Fruit fly (Drosophila melanogaster) whole organism, embryonic: ENCODE data around the gene CG13032.

Experiments used
- CG11504 ChIP-seq: fragments of 200-800 bp; sonication (Bioruptor generic); optimal IDR thresholded peaks from 3 replicates; lab custom pipeline; 2019; ENCODE audit warnings: missing biosample characterization, mild to moderate bottlenecking, missing genetic modification characterization, moderate library complexity
- CG12299 ChIP-seq: fragments of 200-800 bp; sonication (Bioruptor generic); optimal IDR thresholded peaks from 2 replicates; lab custom pipeline; 2018; ENCODE audit warnings: missing biosample characterization, mild to moderate bottlenecking, missing genetic modification characterization
- CG16815 ChIP-seq: fragments of 200-800 bp; sonication (Bioruptor generic); optimal IDR thresholded peaks from 3 replicates; lab custom pipeline; 2017; ENCODE audit warnings: missing biosample characterization, mild to moderate bottlenecking, missing genetic modification characterization
- CG2120 ChIP-seq: fragments of 200-800 bp; sonication (Bioruptor generic); optimal IDR thresholded peaks from 3 replicates; lab custom pipeline; 2016; ENCODE audit warnings: missing biosample characterization, missing genetic modification characterization
- CG42726 ChIP-seq: fragments of 200-800 bp; sonication (Bioruptor generic); IDR thresholded peaks from 2 replicates; pipeline ENCODE4 v1.3.6; 2022; ENCODE audit warnings: missing biosample characterization, missing genetic modification characterization; ENCODE audit not compliant: partially characterized antibody
- CG6175 ChIP-seq: fragments of 200-800 bp; sonication (Bioruptor generic); IDR thresholded peaks from 3 replicates; pipeline ENCODE4 v1.3.6; 2022; ENCODE audit warnings: missing biosample characterization, missing genetic modification characterization
- CG6654 ChIP-seq: fragments of 200-800 bp; sonication (Bioruptor generic); optimal IDR thresholded peaks from 2 replicates; lab custom pipeline; 2017; ENCODE audit warnings: missing biosample characterization, mild to moderate bottlenecking, missing genetic modification characterization
- CG6765 ChIP-seq: fragments of 200-800 bp; sonication (Bioruptor generic); optimal IDR thresholded peaks from 3 replicates; lab custom pipeline; 2017; ENCODE audit warnings: missing biosample characterization, mild to moderate bottlenecking, missing genetic modification characterization
- Dad ChIP-seq: fragments of 200-800 bp; sonication (Bioruptor generic); optimal IDR thresholded peaks from 3 replicates; lab custom pipeline; 2016; ENCODE audit warnings: missing biosample characterization, missing genetic modification characterization
- ash1 ChIP-seq: fragments of 200-800 bp; sonication (Bioruptor generic); optimal IDR thresholded peaks from 2 replicates; lab custom pipeline; 2018; ENCODE audit warnings: missing biosample characterization, mild to moderate bottlenecking, missing genetic modification characterization
- dmrt99B ChIP-seq: fragments of 200-800 bp; sonication (Bioruptor generic); optimal IDR thresholded peaks from 2 replicates; lab custom pipeline; 2018; ENCODE audit warnings: missing biosample characterization, mild to moderate bottlenecking, missing genetic modification characterization, moderate library complexity
- fd64A ChIP-seq: fragments of 200-800 bp; sonication (Bioruptor generic); optimal IDR thresholded peaks from 3 replicates; lab custom pipeline; 2018; ENCODE audit warnings: missing biosample characterization, mild to moderate bottlenecking, missing genetic modification characterization
- klu ChIP-seq: fragments of 200-800 bp; sonication (Bioruptor generic); IDR thresholded peaks from 2 replicates; pipeline ENCODE4 v1.3.6; 2022; ENCODE audit warnings: missing biosample characterization, missing genetic modification characterization
- ro ChIP-seq: fragments of 200-800 bp; sonication (Bioruptor generic); IDR thresholded peaks from 2 replicates; pipeline ENCODE4 v1.3.6; 2022; ENCODE audit warnings: missing biosample characterization, missing genetic modification characterization

dm6 chr3L:16657014-16657413 lies 16.8 kb upstream of the CG13032 start:
- TF ChIP-seq CG42726 (no peak), dmrt99B (tag; lab: Kevin White, UChicago) (peak; percentile 58), CG12299 (tag; lab: Kevin White, UChicago) (no peak), CG6654 (GFP tag; lab: Kevin White, UChicago) (no peak), ash1 (GFP tag; lab: Kevin White, UChicago) (no peak), ro (GFP tag; lab: Robert Waterston, UW) (no peak), Dad (GFP tag; lab: Kevin White, UChicago) (no peak), CG6765 (GFP tag; lab: Kevin White, UChicago) (peak; percentile 17), fd64A (no peak), klu (GFP tag; lab: Robert Waterston, UW) (no peak), CG6175 (GFP tag; lab: Robert Waterston, UW) (no peak), CG11504 (tag; lab: Kevin White, UChicago) (peak; percentile 69), CG16815 (GFP tag; lab: Kevin White, UChicago) (no peak), CG2120 (GFP tag; lab: Kevin White, UChicago) (peak; percentile 48)
